Fruit fly (Drosophila melanogaster): ENCODE measurements around the gene CG17167.
A peak's percentile ranks its signal among the peaks of the same experiment; 100 is the strongest.

The CG17167 gene

dm6 chrX:23105692-23106091 lies 37.6 kb downstream of the CG17167 start, which contains the start of gene ATbp (continued):
- TF ChIP-seq BEAF-32 (GFP tag; optimal IDR thresholded peaks at IDR 0.05) (peak; percentile 91), Dbx (GFP tag; IDR thresholded peaks at IDR 0.05) (0 out of 3 replicates have a peak, but pooled peaks have one; percentile 14), CG18011 (GFP tag; optimal IDR thresholded peaks at IDR 0.05) (no peak), Rx (GFP tag; IDR thresholded peaks at IDR 0.05) (no peak), CG11696 (GFP tag; IDR thresholded peaks at IDR 0.05) (no peak), CG14710 (tag; optimal IDR thresholded peaks at IDR 0.05) (peak; percentile 40), slbo (GFP tag; IDR thresholded peaks at IDR 0.05) (peak; percentile 36; the same call in 1 of the 2 replicates), CG1647 (GFP tag; optimal IDR thresholded peaks at IDR 0.05) (no peak), Mad (GFP tag; optimal IDR thresholded peaks at IDR 0.05) (no peak), Asciz (GFP tag; optimal IDR thresholded peaks at IDR 0.05) (no peak), CG10267 (tag; optimal IDR thresholded peaks at IDR 0.05) (peak; percentile 33), zen2 (GFP tag; IDR thresholded peaks at IDR 0.05; ENCODE audit: partially characterized antibody) (peak; percentile 59; the same call in 2 of the 3 replicates), CG3847 (GFP tag; IDR thresholded peaks at IDR 0.05) (0 out of 2 replicates have a peak, but pooled peaks have one; percentile 20), CG2116 (GFP tag; optimal IDR thresholded peaks at IDR 0.05) (peak; percentile 67), MESR4 (GFP tag; optimal IDR thresholded peaks at IDR 0.05) (no peak), HHEX (GFP tag; optimal IDR thresholded peaks at IDR 0.05) (no peak), eve (GFP tag; optimal IDR thresholded peaks at IDR 0.05) (no peak), fu2 (GFP tag; optimal IDR thresholded peaks at IDR 0.05) (no peak), oc (tag; optimal IDR thresholded peaks at IDR 0.05) (no peak), ftz-f1 (GFP tag; optimal IDR thresholded peaks at IDR 0.05) (no peak), CG4282 (GFP tag; optimal IDR thresholded peaks at IDR 0.05) (no peak), NC2α (GFP tag; optimal IDR thresholded peaks at IDR 0.05) (no peak), zfh1 (GFP tag; IDR thresholded peaks at IDR 0.05) (no peak), CTCF (GFP tag; optimal IDR thresholded peaks at IDR 0.05) (peak; percentile 2), CG42726 (GFP tag; IDR thresholded peaks at IDR 0.05; ENCODE audit: partially characterized antibody) (peak; percentile 93), Gug (GFP tag; IDR thresholded peaks at IDR 0.05) (peak; percentile 35; the same call in 1 of the 4 replicates), CG17361 (GFP tag; IDR thresholded peaks at IDR 0.05) (0 out of 3 replicates have a peak, but pooled peaks have one; percentile 28), pb (GFP tag; optimal IDR thresholded peaks at IDR 0.05) (no peak), sens (GFP tag) (peak; percentile 78), CG4617 (GFP tag; optimal IDR thresholded peaks at IDR 0.05; ENCODE audit: borderline replicate concordance) (peak; percentile 35), sob (GFP tag; IDR thresholded peaks at IDR 0.05) (no peak), CG30431 (GFP tag; optimal IDR thresholded peaks at IDR 0.05) (no peak), CG7963 (GFP tag; IDR thresholded peaks at IDR 0.05; ENCODE audit: partially characterized antibody) (peak; percentile 91), ash1 (GFP tag; optimal IDR thresholded peaks at IDR 0.05) (no peak), her (GFP tag; optimal IDR thresholded peaks at IDR 0.05) (no peak), Adf1 (GFP tag; IDR thresholded peaks at IDR 0.05) (no peak), en (GFP tag; optimal IDR thresholded peaks at IDR 0.05) (no peak), bcd (GFP tag; optimal IDR thresholded peaks at IDR 0.05) (no peak), trem (tag; optimal IDR thresholded peaks at IDR 0.05) (peak; percentile 35), wor (GFP tag; IDR thresholded peaks at IDR 0.05) (no peak), Hsf (GFP tag; optimal IDR thresholded peaks at IDR 0.05) (peak; percentile 18), Dp (GFP tag; optimal IDR thresholded peaks at IDR 0.05) (peak; percentile 15), CG30020 (tag; optimal IDR thresholded peaks at IDR 0.05) (peak; percentile 80), kah (GFP tag; optimal IDR thresholded peaks at IDR 0.05) (no peak), sr (GFP tag; IDR thresholded peaks at IDR 0.05) (no peak), sna (GFP tag; IDR thresholded peaks at IDR 0.05; ENCODE audit: partially characterized antibody) (peak; percentile 92), CG10959 (GFP tag; IDR thresholded peaks at IDR 0.05) (no peak), knrl (GFP tag; IDR thresholded peaks at IDR 0.05; ENCODE audit: partially characterized antibody) (peak; percentile 97), Opbp (GFP tag; IDR thresholded peaks at IDR 0.05; ENCODE audit: partially characterized antibody) (peak; percentile 93), unc-4 (GFP tag; IDR thresholded peaks at IDR 0.05; ENCODE audit: partially characterized antibody) (peak; percentile 81), al (GFP tag; IDR thresholded peaks at IDR 0.05) (no peak)

All from whole organism, embryonic.